Fruit fly (Drosophila melanogaster) whole organism, embryonic: ENCODE data around the gene pix.

ENCODE experiments used
- ATbp ChIP-seq: fragments of 200-800 bp; sonication (Bioruptor generic); optimal IDR thresholded peaks from 2 replicates; lab custom pipeline; 2017; ENCODE audit warnings: missing biosample characterization, mild to moderate bottlenecking, missing genetic modification characterization, missing genetic modification reagents
- CG10321 ChIP-seq: fragments of 200-800 bp; sonication (Bioruptor generic); IDR thresholded peaks from 2 replicates; pipeline ENCODE4 v1.3.6; 2022; ENCODE audit warnings: missing biosample characterization, missing genetic modification characterization
- CG11456 ChIP-seq: fragments of 200-800 bp; sonication (Bioruptor generic); IDR thresholded peaks from 3 replicates; pipeline ENCODE4 v1.3.6; 2022; ENCODE audit warnings: missing biosample characterization, missing genetic modification characterization
- CG12391 ChIP-seq: fragments of 200-800 bp; sonication (Bioruptor generic); optimal IDR thresholded peaks from 3 replicates; lab custom pipeline; 2018; ENCODE audit warnings: missing biosample characterization, mild to moderate bottlenecking, missing genetic modification characterization, moderate library complexity
- CG12659 ChIP-seq: fragments of 200-800 bp; sonication (Bioruptor generic); optimal IDR thresholded peaks from 3 replicates; lab custom pipeline; 2017; ENCODE audit warnings: mild to moderate bottlenecking, missing biosample characterization, missing genetic modification reagents, missing genetic modification characterization
- CG13287 ChIP-seq: fragments of 200-800 bp; sonication (Bioruptor generic); IDR thresholded peaks from 2 replicates; pipeline ENCODE4 v1.3.6; 2022; ENCODE audit warnings: missing biosample characterization, missing genetic modification characterization; ENCODE audit not compliant: partially characterized antibody
- CG14441 ChIP-seq: fragments of 200-800 bp; sonication (Bioruptor generic); IDR thresholded peaks from 2 replicates; pipeline ENCODE4 v1.3.6; 2022; ENCODE audit warnings: missing biosample characterization, missing genetic modification characterization
- CG14710 ChIP-seq: fragments of 200-800 bp; sonication (Bioruptor generic); optimal IDR thresholded peaks from 3 replicates; lab custom pipeline; 2019; ENCODE audit warnings: missing biosample characterization, mild to moderate bottlenecking, missing genetic modification characterization, moderate library complexity
- CG1529 ChIP-seq: fragments of 200-800 bp; sonication (Bioruptor generic); optimal IDR thresholded peaks from 3 replicates; lab custom pipeline; 2018; ENCODE audit warnings: missing biosample characterization, missing genetic modification characterization
- CG2712 ChIP-seq: fragments of 200-800 bp; optimal IDR thresholded peaks from 3 replicates; lab custom pipeline; 2019; ENCODE audit warnings: missing biosample characterization, mild to moderate bottlenecking, missing genetic modification characterization, moderate library complexity
- CG32532 ChIP-seq: fragments of 200-800 bp; sonication (Bioruptor generic); IDR thresholded peaks from 2 replicates; pipeline ENCODE4 v1.3.6; 2022; ENCODE audit warnings: missing biosample characterization, missing genetic modification characterization
- CG43689 ChIP-seq: fragments of 200-800 bp; sonication (Bioruptor generic); IDR thresholded peaks from 2 replicates; pipeline ENCODE4 v1.3.6; 2022; ENCODE audit warnings: missing biosample characterization, missing genetic modification characterization
- CG5953 ChIP-seq: fragments of 200-800 bp; sonication (Bioruptor generic); IDR thresholded peaks from 2 replicates; pipeline ENCODE4 v1.3.6; 2022; ENCODE audit warnings: missing biosample characterization, missing genetic modification characterization
- CG7357 ChIP-seq: fragments of 200-800 bp; sonication (Bioruptor generic); IDR thresholded peaks from 3 replicates; pipeline ENCODE4 v1.3.6; 2022; ENCODE audit warnings: missing biosample characterization, missing genetic modification characterization
- CG7372 ChIP-seq: fragments of 200-800 bp; sonication (Bioruptor generic); IDR thresholded peaks from 2 replicates; pipeline ENCODE4 v1.3.6; 2022; ENCODE audit warnings: missing biosample characterization, missing genetic modification characterization
- CG7839 ChIP-seq: fragments of 200-800 bp; sonication (Bioruptor generic); optimal IDR thresholded peaks from 3 replicates; lab custom pipeline; 2018; ENCODE audit warnings: missing biosample characterization, mild to moderate bottlenecking, missing genetic modification characterization, moderate library complexity
- E2f1 ChIP-seq: fragments of 200-800 bp; sonication (Bioruptor generic); IDR thresholded peaks from 2 replicates; pipeline ENCODE4 v1.3.6; 2022; ENCODE audit warnings: missing biosample characterization, missing genetic modification characterization
- Eip74EF ChIP-seq, 2 experiments: fragments of 200-800 bp in 1 of 2; fragments of >200 bp in 1 of 2; sonication (Bioruptor generic) in 1 of 2; optimal IDR thresholded peaks; 2 replicates each; lab custom pipeline; 2017 to 2019; ENCODE audit warnings: missing biosample characterization in 2 of 2, missing genetic modification characterization in 2 of 2, mild to moderate bottlenecking in 1 of 2, moderate library complexity in 1 of 2
- Elba2 ChIP-seq: fragments of 200-800 bp; sonication (Bioruptor generic); optimal IDR thresholded peaks from 3 replicates; lab custom pipeline; 2016; ENCODE audit warnings: missing biosample characterization, missing genetic modification characterization
- HLH3B ChIP-seq: fragments of 200-800 bp; sonication (Bioruptor generic); IDR thresholded peaks from 2 replicates; pipeline ENCODE4 v1.3.6; 2022; ENCODE audit warnings: missing biosample characterization, missing genetic modification characterization
- HmgZ ChIP-seq: fragments of 200-800 bp; sonication (Bioruptor generic); optimal IDR thresholded peaks from 2 replicates; lab custom pipeline; 2018; ENCODE audit warnings: missing biosample characterization, mild to moderate bottlenecking, missing genetic modification characterization
- Hr3 ChIP-seq: fragments of 200-800 bp; sonication (Bioruptor generic); optimal IDR thresholded peaks from 3 replicates; lab custom pipeline; 2016; ENCODE audit warnings: missing biosample characterization, missing genetic modification characterization
- MTF-1 ChIP-seq: fragments of 200-800 bp; sonication (Bioruptor generic); optimal IDR thresholded peaks from 2 replicates; lab custom pipeline; 2018; ENCODE audit warnings: missing biosample characterization, mild to moderate bottlenecking, missing genetic modification characterization, borderline replicate concordance
- Med ChIP-seq: fragments of 200-800 bp; sonication (Bioruptor generic); peaks from one replicate; lab custom pipeline; 2016; ENCODE audit warnings: missing biosample characterization, missing genetic modification characterization, mild to moderate bottlenecking, inconsistent platforms, moderate library complexity
- Nf-YA ChIP-seq: fragments of 200-800 bp; sonication (Bioruptor generic); IDR thresholded peaks from 2 replicates; pipeline ENCODE4 v1.3.6; 2022; ENCODE audit warnings: missing biosample characterization, missing genetic modification characterization
- Pdp1 ChIP-seq, 2 experiments: fragments of 200-800 bp; sonication (Bioruptor generic); optimal IDR thresholded peaks; 3 replicates each; lab custom pipeline; 2016; ENCODE audit warnings: missing biosample characterization in 2 of 2, missing genetic modification characterization in 2 of 2, mild to moderate bottlenecking in 1 of 2, moderate library complexity in 1 of 2
- Scr ChIP-seq: fragments of 200-800 bp; sonication (Bioruptor generic); IDR thresholded peaks from 2 replicates; pipeline ENCODE4 v1.3.6; 2022; ENCODE audit warnings: missing biosample characterization, missing genetic modification characterization; ENCODE audit not compliant: partially characterized antibody
- Sox102F ChIP-seq: fragments of 200-800 bp; sonication (Bioruptor generic); optimal IDR thresholded peaks from 2 replicates; lab custom pipeline; 2018; ENCODE audit warnings: missing biosample characterization, mild to moderate bottlenecking, missing genetic modification characterization, moderate library complexity
- Ssrp ChIP-seq: fragments of 200-800 bp; sonication (Bioruptor generic); optimal IDR thresholded peaks from 2 replicates; lab custom pipeline; 2018; ENCODE audit warnings: missing biosample characterization, mild to moderate bottlenecking, missing genetic modification characterization, moderate library complexity
- chinmo ChIP-seq: fragments of 200-800 bp; sonication (Bioruptor generic); IDR thresholded peaks from 4 replicates; pipeline ENCODE4 v1.3.6; 2022; ENCODE audit warnings: missing biosample characterization, missing genetic modification characterization; ENCODE audit not compliant: partially characterized antibody
- chm ChIP-seq: fragments of 200-800 bp; sonication (Bioruptor generic); IDR thresholded peaks from 2 replicates; pipeline ENCODE4 v1.3.6; 2022; ENCODE audit warnings: missing biosample characterization, missing genetic modification characterization
- ci ChIP-seq: fragments of 200-800 bp; sonication (Bioruptor generic); IDR thresholded peaks from 3 replicates; pipeline ENCODE4 v1.3.6; 2022; ENCODE audit warnings: missing biosample characterization, missing genetic modification characterization
- crol ChIP-seq: fragments of 200-800 bp; sonication (Bioruptor generic); IDR thresholded peaks from 2 replicates; pipeline ENCODE4 v1.3.6; 2022; ENCODE audit warnings: missing biosample characterization, missing genetic modification characterization
- crp ChIP-seq, 2 experiments: fragments of 200-800 bp; sonication (Bioruptor generic); optimal IDR thresholded peaks; 2 replicates in 1 of 2; 3 replicates in 1 of 2; lab custom pipeline; 2017; ENCODE audit warnings: missing biosample characterization in 2 of 2, missing genetic modification characterization in 2 of 2, mild to moderate bottlenecking in 1 of 2, moderate library complexity in 1 of 2
- dmrt11E ChIP-seq: fragments of 200-800 bp; sonication (Bioruptor generic); optimal IDR thresholded peaks from 3 replicates; lab custom pipeline; 2018; ENCODE audit warnings: missing biosample characterization, mild to moderate bottlenecking, missing genetic modification characterization, moderate library complexity
- dpn ChIP-seq, 2 experiments: fragments of 200-800 bp; sonication (Bioruptor generic); optimal IDR thresholded peaks; 3 replicates each; lab custom pipeline; 2016; ENCODE audit warnings: missing biosample characterization in 2 of 2, missing genetic modification characterization in 2 of 2
- esg ChIP-seq: fragments of 200-800 bp; sonication (Bioruptor generic); conservative IDR thresholded peaks from 2 replicates; pipeline ENCODE4 v1.3.6; 2022; ENCODE audit warnings: missing biosample characterization, missing genetic modification characterization
- gce ChIP-seq: fragments of 200-800 bp; sonication (Bioruptor generic); IDR thresholded peaks from 3 replicates; pipeline ENCODE4 v1.3.6; 2022; ENCODE audit warnings: missing biosample characterization, missing genetic modification characterization
- gem ChIP-seq: fragments of 200-800 bp; sonication (Bioruptor generic); optimal IDR thresholded peaks from 2 replicates; lab custom pipeline; 2019; ENCODE audit warnings: missing biosample characterization, mild to moderate bottlenecking, missing genetic modification characterization, moderate library complexity
- grn ChIP-seq: fragments of 200-800 bp; sonication (Bioruptor generic); optimal IDR thresholded peaks from 3 replicates; lab custom pipeline; 2017; ENCODE audit warnings: missing biosample characterization, missing genetic modification characterization
- hkb ChIP-seq, 2 experiments: fragments of 200-800 bp in 1 of 2; fragments of >200 bp in 1 of 2; sonication (Bioruptor generic) in 1 of 2; IDR thresholded peaks in 1 of 2; optimal IDR thresholded peaks in 1 of 2; 2 replicates each; pipeline versions ENCODE4 v1.3.6 to Lab custom; 2017 to 2022; ENCODE audit warnings: missing biosample characterization in 1 of 2, missing genetic modification characterization in 1 of 2
- oc ChIP-seq: fragments of 200-800 bp; sonication (Bioruptor generic); optimal IDR thresholded peaks from 2 replicates; lab custom pipeline; 2018; ENCODE audit warnings: missing biosample characterization, mild to moderate bottlenecking, missing genetic modification characterization, moderate library complexity
- otp ChIP-seq: fragments of 200-800 bp; sonication (Bioruptor generic); IDR thresholded peaks from 3 replicates; pipeline ENCODE4, ENCODE4 v1.3.6; 2022; ENCODE audit warnings: missing biosample characterization, missing genetic modification characterization
- ttk ChIP-seq: fragments of 200-800 bp; sonication (Bioruptor generic); IDR thresholded peaks from 2 replicates; pipeline ENCODE4 v2.1.2; 2022; ENCODE audit warnings: missing biosample characterization, missing genetic modification characterization
- zen2 ChIP-seq: fragments of 200-800 bp; sonication (Bioruptor generic); IDR thresholded peaks from 3 replicates; pipeline ENCODE4 v1.3.6; 2022; ENCODE audit warnings: missing biosample characterization, missing genetic modification characterization; ENCODE audit not compliant: partially characterized antibody

The pix gene

DNA sequence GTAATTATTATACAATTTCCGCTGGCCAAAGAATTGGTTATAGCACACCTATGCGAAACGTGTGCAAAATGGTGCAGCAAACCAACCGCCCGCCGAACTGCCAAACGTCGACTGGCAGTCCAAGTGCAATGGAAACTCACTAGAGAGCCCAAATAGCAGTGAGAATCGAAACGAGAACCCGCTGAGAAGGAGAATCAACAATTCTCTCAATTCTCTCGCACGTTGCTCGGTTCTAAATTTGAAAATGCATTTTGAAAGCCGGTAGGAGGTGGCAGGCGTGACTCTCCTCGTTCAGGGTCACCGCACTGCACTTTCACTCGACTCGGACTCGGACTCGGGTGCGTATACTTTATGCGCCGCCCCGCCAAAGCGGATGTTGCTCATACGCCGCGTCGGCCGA is 5.2 kb upstream of the pix start, which contains the start of gene CG5644:
Gene CG5644, minus strand, starts transcription at position 101 of the 400 bp plus-strand sequence.
- TF ChIP-seq Scr (GFP tag; lab: Robert Waterston, UW), result no peak
- TF ChIP-seq Hr3 (GFP tag; lab: Kevin White, UChicago), result no peak
- no peak for TF ChIP-seq ttk (GFP tag; lab: Robert Waterston, UW)
- TF ChIP-seq Sox102F (GFP tag; lab: Kevin White, UChicago), result no peak
- peak; percentile 64 for TF ChIP-seq CG7372 (GFP tag; lab: Robert Waterston, UW)
- TF ChIP-seq MTF-1 (GFP tag; lab: Kevin White, UChicago), result no peak
- TF ChIP-seq CG7839 (tag; lab: Kevin White, UChicago), result no peak
- no peak for TF ChIP-seq Nf-YA (GFP tag; lab: Robert Waterston, UW)

DNA sequence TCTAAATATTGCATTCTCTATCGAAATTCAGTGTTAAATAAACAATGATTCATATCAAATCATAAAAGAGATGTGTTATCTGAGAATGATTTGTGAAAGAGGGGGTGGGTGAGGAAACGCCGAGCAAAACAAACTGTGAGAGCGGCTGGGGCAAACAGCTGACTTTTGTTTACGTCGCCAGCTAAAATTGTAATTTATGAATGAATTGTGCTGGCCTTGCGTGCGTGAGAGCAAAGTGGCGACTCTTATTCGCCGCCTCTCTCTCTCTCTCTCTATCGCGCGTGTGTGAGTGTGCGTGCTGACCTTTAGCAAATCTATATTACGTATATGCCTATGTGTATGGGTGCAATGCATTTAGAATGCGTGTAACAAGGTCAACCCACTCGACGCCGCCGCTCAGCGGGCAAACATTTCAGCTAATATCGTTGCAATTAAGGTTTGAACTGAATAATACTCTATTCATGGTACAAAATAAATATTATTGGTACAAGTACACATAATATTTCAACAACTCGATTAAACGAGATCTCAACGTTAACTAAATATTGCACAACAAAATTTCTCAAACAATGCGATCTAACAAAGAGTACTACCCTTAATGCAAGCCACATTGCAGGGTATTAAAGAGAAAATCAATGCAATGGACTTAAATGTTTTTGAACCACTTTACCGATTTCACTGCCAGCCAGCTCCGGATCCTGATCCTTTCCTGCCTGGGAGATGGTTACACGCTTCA is 4.3 kb upstream of the pix start:
- TF ChIP-seq gce (GFP tag; lab: Robert Waterston, UW) (0 out of 3 replicates have a peak, but pooled peaks have one; percentile 39), CG32532 (GFP tag; lab: Robert Waterston, UW) (no peak), oc (tag; lab: Kevin White, UChicago) (peak; percentile 49), dmrt11E (tag; lab: Kevin White, UChicago) (peak; percentile 17), crp (GFP tag; optimal IDR thresholded peaks at IDR 0.05; lab: Kevin White, UChicago) (peak; percentile 3 to 83), CG14441 (GFP tag; lab: Robert Waterston, UW) (peak; percentile 42; the same call in 1 of the 2 replicates), HLH3B (GFP tag; lab: Robert Waterston, UW) (peak; percentile 32; the same call in 1 of the 2 replicates), CG12391 (peak; percentile 9), CG10321 (GFP tag; lab: Robert Waterston, UW) (no peak), Eip74EF (GFP tag; optimal IDR thresholded peaks at IDR 0.05; lab: Kevin White, UChicago) (peak in 1 of 2 experiments; percentile 41), ATbp (GFP tag; lab: Kevin White, UChicago) (peak; percentile 40), CG11456 (GFP tag; lab: Robert Waterston, UW) (no peak), crol (GFP tag; lab: Robert Waterston, UW) (peak; percentile 89), gem (tag; lab: Kevin White, UChicago) (peak; percentile 46), CG43689 (no peak), Elba2 (peak; percentile 72), hkb (optimal IDR thresholded peaks at IDR 0.05; lab: Kevin White, UChicago) (no peak), hkb (GFP tag; IDR thresholded peaks at IDR 0.05; lab: Robert Waterston, UW) (0 out of 2 replicates have a peak, but pooled peaks have one; percentile 8), otp (GFP tag; lab: Robert Waterston, UW) (0 out of 3 replicates have a peak, but pooled peaks have one; percentile 25), chinmo (GFP tag; lab: Robert Waterston, UW) (peak; percentile 99), CG14710 (no peak), CG13287 (GFP tag; lab: Robert Waterston, UW) (peak; percentile 76), ci (GFP tag; lab: Robert Waterston, UW) (peak; percentile 63), chm (GFP tag; lab: Robert Waterston, UW) (0 out of 2 replicates have a peak, but pooled peaks have one; percentile 54), CG5953 (GFP tag; lab: Robert Waterston, UW) (0 out of 2 replicates have a peak, but pooled peaks have one; percentile 24), zen2 (peak; percentile 17; the same call in 1 of the 3 replicates), CG2712 (tag; lab: Kevin White, UChicago) (peak; percentile 51), dpn (GFP tag; optimal IDR thresholded peaks at IDR 0.05; lab: Kevin White, UChicago) (peak in 1 of 2 experiments; percentile 34), Med (peak; percentile 26), CG1529 (GFP tag; lab: Kevin White, UChicago) (peak; percentile 12), HmgZ (no peak), CG7357 (GFP tag; lab: Robert Waterston, UW) (0 out of 3 replicates have a peak, but pooled peaks have one; percentile 13), esg (GFP tag; lab: Robert Waterston, UW) (peak; percentile 25; the same call in 1 of the 2 replicates), grn (peak; percentile 71), E2f1 (GFP tag; lab: Robert Waterston, UW) (0 out of 2 replicates have a peak, but pooled peaks have one; percentile 14), Ssrp (tag; lab: Kevin White, UChicago) (peak; percentile 1), Pdp1 (GFP tag; optimal IDR thresholded peaks at IDR 0.05; lab: Kevin White, UChicago) (peak in 1 of 2 experiments; percentile 70), CG12659 (no peak)
